Worm (Caenorhabditis elegans): ENCODE results near the gene bath-37.
A peak's percentile ranks its signal among the peaks of the same experiment; 100 is the strongest.

ce11 chrIV:12078112-12078812 lies 9.6 kb downstream of the bath-37 start, which contains the start of gene tmed-1:
- TF ChIP-seq him-1 (tag; optimal IDR thresholded peaks at IDR 0.05), result no peak
- TF ChIP-seq W03F9.2 (tag; optimal IDR thresholded peaks at IDR 0.05), result peak; percentile 49
- TF ChIP-seq dao-5 (tag; optimal IDR thresholded peaks at IDR 0.05), result no peak

Measured in whole organism, L4/young adult.